Fruit fly (Drosophila melanogaster) whole organism, embryonic: ENCODE measurements around the gene His3.3B.

Experiments used
- Antp ChIP-seq: fragments of 200-800 bp; sonication (Bioruptor generic); optimal IDR thresholded peaks from 3 replicates; lab custom pipeline; 2016; ENCODE audit warnings: missing biosample characterization, missing genetic modification characterization
- Blimp-1 ChIP-seq: fragments of 200-800 bp; sonication (Bioruptor generic); optimal IDR thresholded peaks from 3 replicates; lab custom pipeline; 2018; ENCODE audit warnings: missing biosample characterization, missing genetic modification characterization, mild to moderate bottlenecking, moderate library complexity, missing genetic modification reagents
- C15 ChIP-seq: fragments of 200-800 bp; sonication (Bioruptor generic); IDR thresholded peaks from 3 replicates; pipeline ENCODE4 v1.3.6; 2022; ENCODE audit warnings: missing biosample characterization, missing genetic modification characterization
- CG10209 ChIP-seq: fragments of 200-800 bp; sonication (Bioruptor generic); optimal IDR thresholded peaks from 3 replicates; lab custom pipeline; 2017; ENCODE audit warnings: missing biosample characterization, mild to moderate bottlenecking, missing genetic modification characterization, missing genetic modification reagents
- CG10654 ChIP-seq: fragments of 200-800 bp; sonication (Bioruptor generic); optimal IDR thresholded peaks from 2 replicates; lab custom pipeline; 2016; ENCODE audit warnings: missing biosample characterization, missing genetic modification characterization
- CG11247 ChIP-seq: fragments of 200-800 bp; sonication (Bioruptor generic); IDR thresholded peaks from 2 replicates; pipeline ENCODE4 v1.3.6; 2022; ENCODE audit warnings: missing biosample characterization, missing genetic modification characterization
- CG12104 ChIP-seq: fragments of 200-800 bp; sonication (Bioruptor generic); optimal IDR thresholded peaks from 3 replicates; lab custom pipeline; 2016; ENCODE audit warnings: missing biosample characterization, missing genetic modification characterization
- CG12219 ChIP-seq: fragments of 200-800 bp; sonication (Bioruptor generic); optimal IDR thresholded peaks from 3 replicates; lab custom pipeline; 2018; ENCODE audit warnings: missing biosample characterization, mild to moderate bottlenecking, missing genetic modification characterization
- CG12659 ChIP-seq: fragments of 200-800 bp; sonication (Bioruptor generic); optimal IDR thresholded peaks from 3 replicates; lab custom pipeline; 2017; ENCODE audit warnings: mild to moderate bottlenecking, missing biosample characterization, missing genetic modification reagents, missing genetic modification characterization
- CG13894 ChIP-seq: fragments of 200-800 bp; sonication (Bioruptor generic); optimal IDR thresholded peaks from 3 replicates; lab custom pipeline; 2018; ENCODE audit warnings: missing biosample characterization, mild to moderate bottlenecking, missing genetic modification characterization, moderate library complexity
- CG14014 ChIP-seq: fragments of 200-800 bp; sonication (Bioruptor generic); IDR thresholded peaks from 2 replicates; pipeline ENCODE4 v1.3.6; 2022; ENCODE audit warnings: missing biosample characterization, missing genetic modification characterization
- CG2129 ChIP-seq: fragments of 200-800 bp; sonication (Bioruptor generic); IDR thresholded peaks from 2 replicates; pipeline ENCODE4 v1.3.6; 2022; ENCODE audit warnings: missing biosample characterization, missing genetic modification characterization; ENCODE audit not compliant: partially characterized antibody
- CG2678 ChIP-seq: fragments of 200-800 bp; sonication (Bioruptor generic); optimal IDR thresholded peaks from 3 replicates; lab custom pipeline; 2019; ENCODE audit warnings: missing biosample characterization, mild to moderate bottlenecking, missing genetic modification characterization, moderate library complexity
- CG4360 ChIP-seq: fragments of 200-800 bp; sonication (Bioruptor generic); IDR thresholded peaks from 2 replicates; pipeline ENCODE4 v1.3.6; 2022; ENCODE audit warnings: missing biosample characterization, missing genetic modification characterization
- CG4820 ChIP-seq: fragments of 200-800 bp; sonication (Bioruptor generic); optimal IDR thresholded peaks from 3 replicates; lab custom pipeline; 2016; ENCODE audit warnings: missing biosample characterization, missing genetic modification characterization
- CG7786 ChIP-seq: fragments of 200-800 bp; sonication (Bioruptor generic); optimal IDR thresholded peaks from 2 replicates; lab custom pipeline; 2016; ENCODE audit warnings: missing biosample characterization, missing genetic modification characterization
- CG8388 ChIP-seq: fragments of 200-800 bp; sonication (Bioruptor generic); optimal IDR thresholded peaks from 2 replicates; lab custom pipeline; 2019; ENCODE audit warnings: missing biosample characterization, mild to moderate bottlenecking, missing genetic modification characterization, moderate library complexity
- Dip3 ChIP-seq: fragments of 200-800 bp; sonication (Bioruptor generic); optimal IDR thresholded peaks from 3 replicates; lab custom pipeline; 2016; ENCODE audit warnings: missing biosample characterization, missing genetic modification characterization
- Elba2 ChIP-seq: fragments of 200-800 bp; sonication (Bioruptor generic); optimal IDR thresholded peaks from 3 replicates; lab custom pipeline; 2016; ENCODE audit warnings: missing biosample characterization, missing genetic modification characterization
- Hmr ChIP-seq: fragments of 200-800 bp; sonication (Bioruptor generic); optimal IDR thresholded peaks from 3 replicates; lab custom pipeline; 2017; ENCODE audit warnings: mild to moderate bottlenecking, missing biosample characterization, missing genetic modification reagents, missing genetic modification characterization
- MESR4 ChIP-seq: fragments of 200-800 bp; sonication (Bioruptor generic); optimal IDR thresholded peaks from 2 replicates; lab custom pipeline; 2018; ENCODE audit warnings: missing biosample characterization, mild to moderate bottlenecking, missing genetic modification characterization, moderate library complexity
- Med ChIP-seq: fragments of 200-800 bp; sonication (Bioruptor generic); peaks from one replicate; lab custom pipeline; 2016; ENCODE audit warnings: missing biosample characterization, missing genetic modification characterization, mild to moderate bottlenecking, inconsistent platforms, moderate library complexity
- Optix ChIP-seq: fragments of 200-800 bp; sonication (Bioruptor generic); IDR thresholded peaks from 3 replicates; pipeline ENCODE4 v1.3.6; 2022; ENCODE audit warnings: missing biosample characterization, missing genetic modification characterization
- Side ChIP-seq: fragments of 200-800 bp; sonication (Bioruptor generic); optimal IDR thresholded peaks from 2 replicates; lab custom pipeline; 2016; ENCODE audit warnings: missing biosample characterization, missing genetic modification characterization
- Sry-δ ChIP-seq: fragments of 200-800 bp; sonication (Bioruptor generic); optimal IDR thresholded peaks from 2 replicates; lab custom pipeline; 2016; ENCODE audit warnings: missing biosample characterization, missing genetic modification characterization
- Ssrp ChIP-seq: fragments of 200-800 bp; sonication (Bioruptor generic); optimal IDR thresholded peaks from 2 replicates; lab custom pipeline; 2018; ENCODE audit warnings: missing biosample characterization, mild to moderate bottlenecking, missing genetic modification characterization, moderate library complexity
- Trl ChIP-seq, 3 experiments: fragments of >200 bp in 2 of 3; fragments of 200-800 bp in 1 of 3; sonication (Bioruptor generic) in 1 of 3; optimal IDR thresholded peaks; 2 replicates in 1 of 3; 3 replicates in 2 of 3; lab custom pipeline; 2016 to 2017; ENCODE audit warnings: missing biosample characterization in 1 of 3, missing genetic modification characterization in 1 of 3
- al ChIP-seq: fragments of 200-800 bp; sonication (Bioruptor generic); IDR thresholded peaks from 2 replicates; pipeline ENCODE4 v1.3.6; 2022; ENCODE audit warnings: missing biosample characterization, missing genetic modification characterization
- ase ChIP-seq: fragments of 200-800 bp; sonication (Bioruptor generic); IDR thresholded peaks from 3 replicates; pipeline ENCODE4 v1.3.6; 2022; ENCODE audit warnings: missing biosample characterization, missing genetic modification characterization
- ash1 ChIP-seq: fragments of 200-800 bp; sonication (Bioruptor generic); optimal IDR thresholded peaks from 2 replicates; lab custom pipeline; 2018; ENCODE audit warnings: missing biosample characterization, mild to moderate bottlenecking, missing genetic modification characterization
- crol ChIP-seq: fragments of 200-800 bp; sonication (Bioruptor generic); IDR thresholded peaks from 2 replicates; pipeline ENCODE4 v1.3.6; 2022; ENCODE audit warnings: missing biosample characterization, missing genetic modification characterization
- cwo ChIP-seq: fragments of 200-800 bp; sonication (Bioruptor generic); optimal IDR thresholded peaks from 3 replicates; lab custom pipeline; 2017; ENCODE audit warnings: missing biosample characterization, missing genetic modification characterization, mild to moderate bottlenecking, moderate library complexity, missing genetic modification reagents
- da ChIP-seq: fragments of 200-800 bp; sonication (Bioruptor generic); optimal IDR thresholded peaks from 2 replicates; lab custom pipeline; 2016; ENCODE audit warnings: missing biosample characterization, missing genetic modification characterization
- danr ChIP-seq: fragments of 200-800 bp; sonication (Bioruptor generic); IDR thresholded peaks from 2 replicates; pipeline ENCODE4 v1.3.6; 2022; ENCODE audit warnings: missing biosample characterization, missing genetic modification characterization
- fd64A ChIP-seq: fragments of 200-800 bp; sonication (Bioruptor generic); optimal IDR thresholded peaks from 3 replicates; lab custom pipeline; 2018; ENCODE audit warnings: missing biosample characterization, mild to moderate bottlenecking, missing genetic modification characterization
- gfzf ChIP-seq: fragments of 200-800 bp; sonication (Bioruptor generic); optimal IDR thresholded peaks from 2 replicates; lab custom pipeline; 2016; ENCODE audit warnings: missing biosample characterization, mild to moderate bottlenecking, missing genetic modification characterization, moderate library complexity
- hbn ChIP-seq: fragments of 200-800 bp; sonication (Bioruptor generic); IDR thresholded peaks from 2 replicates; pipeline ENCODE4 v1.3.6; 2022; ENCODE audit warnings: missing biosample characterization, missing genetic modification characterization; ENCODE audit not compliant: partially characterized antibody
- lbe ChIP-seq: fragments of 200-800 bp; sonication (Bioruptor generic); optimal IDR thresholded peaks from 2 replicates; lab custom pipeline; 2016; ENCODE audit warnings: missing biosample characterization, mild to moderate bottlenecking, missing genetic modification characterization
- lmd ChIP-seq: fragments of 200-800 bp; sonication (Bioruptor generic); IDR thresholded peaks from 2 replicates; pipeline ENCODE4 v1.3.6; 2022; ENCODE audit warnings: missing biosample characterization, missing genetic modification characterization
- luna ChIP-seq: fragments of 200-800 bp; sonication (Bioruptor generic); optimal IDR thresholded peaks from 2 replicates; lab custom pipeline; 2016; ENCODE audit warnings: missing biosample characterization, missing genetic modification characterization
- mld ChIP-seq: fragments of 200-800 bp; sonication (Bioruptor generic); IDR thresholded peaks from 3 replicates; pipeline ENCODE4 v1.3.6; 2022; ENCODE audit warnings: missing biosample characterization, missing genetic modification characterization; ENCODE audit not compliant: partially characterized antibody
- otp ChIP-seq: fragments of 200-800 bp; sonication (Bioruptor generic); IDR thresholded peaks from 3 replicates; pipeline ENCODE4, ENCODE4 v1.3.6; 2022; ENCODE audit warnings: missing biosample characterization, missing genetic modification characterization
- pfk ChIP-seq: fragments of 200-800 bp; sonication (Bioruptor generic); optimal IDR thresholded peaks from 2 replicates; lab custom pipeline; 2018; ENCODE audit warnings: missing biosample characterization, mild to moderate bottlenecking, missing genetic modification characterization, moderate library complexity
- psq ChIP-seq: fragments of 200-800 bp; sonication (Bioruptor generic); optimal IDR thresholded peaks from 2 replicates; lab custom pipeline; 2017; ENCODE audit warnings: missing biosample characterization, missing genetic modification characterization
- pzg ChIP-seq: fragments of 200-800 bp; sonication (Bioruptor generic); optimal IDR thresholded peaks from 3 replicates; lab custom pipeline; 2018; ENCODE audit warnings: missing biosample characterization, mild to moderate bottlenecking, missing genetic modification characterization, moderate library complexity
- slbo ChIP-seq: fragments of 200-800 bp; sonication (Bioruptor generic); IDR thresholded peaks from 2 replicates; pipeline ENCODE4 v1.3.6; 2022; ENCODE audit warnings: missing biosample characterization, missing genetic modification characterization
- sqz ChIP-seq: fragments of 200-800 bp; sonication (Bioruptor generic); optimal IDR thresholded peaks from 3 replicates; lab custom pipeline; 2018; ENCODE audit warnings: missing biosample characterization, mild to moderate bottlenecking, missing genetic modification characterization
- sug ChIP-seq: fragments of 200-800 bp; optimal IDR thresholded peaks from 2 replicates; lab custom pipeline; 2019; ENCODE audit warnings: missing biosample characterization, mild to moderate bottlenecking, missing genetic modification characterization, moderate library complexity
- tna ChIP-seq: fragments of 200-800 bp; sonication (Bioruptor generic); IDR thresholded peaks from 2 replicates; pipeline ENCODE4 v1.3.6; 2022; ENCODE audit warnings: missing biosample characterization, missing genetic modification characterization; ENCODE audit not compliant: partially characterized antibody
- tup ChIP-seq: fragments of 200-800 bp; sonication (Bioruptor generic); optimal IDR thresholded peaks from 2 replicates; lab custom pipeline; 2016; ENCODE audit warnings: missing biosample characterization, mild to moderate bottlenecking, missing genetic modification characterization, moderate library complexity

The His3.3B gene

dm6 chrX:9148989-9149522 lies 7.4 kb downstream of the His3.3B start, which contains the start of the genes fh and Bap111 (continued):
- no peak for TF ChIP-seq cwo (GFP tag; lab: Kevin White, UChicago)
- no peak for TF ChIP-seq Dip3 (GFP tag; lab: Kevin White, UChicago)
- no peak for TF ChIP-seq C15 (GFP tag; lab: Robert Waterston, UW)
- peak; percentile 23 for TF ChIP-seq Sry-δ (GFP tag; lab: Kevin White, UChicago)
- TF ChIP-seq hbn (GFP tag; lab: Robert Waterston, UW), result no peak
- TF ChIP-seq CG10654, result no peak
- TF ChIP-seq sqz (GFP tag; lab: Kevin White, UChicago), result no peak
- TF ChIP-seq ash1 (GFP tag; lab: Kevin White, UChicago), result no peak
- TF ChIP-seq ase (GFP tag; lab: Robert Waterston, UW), result no peak
- TF ChIP-seq tup (GFP tag; lab: Kevin White, UChicago), result no peak
- no peak for TF ChIP-seq CG2129 (GFP tag; lab: Robert Waterston, UW)
- no peak for TF ChIP-seq crol (GFP tag; lab: Robert Waterston, UW)
- TF ChIP-seq Ssrp (tag; lab: Kevin White, UChicago), result no peak
- peak; percentile 48 for TF ChIP-seq pzg
- no peak for TF ChIP-seq CG10209 (GFP tag; lab: Kevin White, UChicago)
- no peak for TF ChIP-seq CG8388 (GFP tag; lab: Kevin White, UChicago)
- no peak for TF ChIP-seq luna (GFP tag; lab: Kevin White, UChicago)
- TF ChIP-seq CG4360, result no peak
- TF ChIP-seq Side, result no peak
- no peak for TF ChIP-seq al (GFP tag; lab: Robert Waterston, UW)
- no peak for TF ChIP-seq lmd (GFP tag; lab: Robert Waterston, UW)
- no peak for TF ChIP-seq Elba2 (GFP tag; lab: Kevin White, UChicago)
- TF ChIP-seq psq, result no peak
- no peak for TF ChIP-seq CG12219
- no peak for TF ChIP-seq CG13894 (tag; lab: Kevin White, UChicago)
- no peak for TF ChIP-seq danr (GFP tag; lab: Robert Waterston, UW)
- TF ChIP-seq Antp (GFP tag; lab: Kevin White, UChicago), result no peak
- TF ChIP-seq lbe (GFP tag; lab: Kevin White, UChicago), result no peak
- no peak for TF ChIP-seq Optix (GFP tag; lab: Robert Waterston, UW)
- no peak for TF ChIP-seq CG11247 (GFP tag; lab: Robert Waterston, UW)
- TF ChIP-seq CG12104 (GFP tag; lab: Kevin White, UChicago), result no peak
- no peak for TF ChIP-seq fd64A (GFP tag; lab: Kevin White, UChicago)
- TF ChIP-seq CG7786 (GFP tag; lab: Kevin White, UChicago), result no peak
- TF ChIP-seq da (GFP tag; lab: Kevin White, UChicago), result no peak
- no peak for TF ChIP-seq otp (GFP tag; lab: Robert Waterston, UW)
- TF ChIP-seq mld, result no peak
- no peak for TF ChIP-seq Blimp-1 (GFP tag; lab: Kevin White, UChicago)
- TF ChIP-seq CG12659 (GFP tag; lab: Kevin White, UChicago), result peak; percentile 64
- TF ChIP-seq Med (GFP tag; lab: Kevin White, UChicago), result peak; percentile 54
- peak; percentile 7 for TF ChIP-seq sug
- TF ChIP-seq gfzf (GFP tag; lab: Kevin White, UChicago), result peak; percentile 85
- TF ChIP-seq slbo (GFP tag; lab: Robert Waterston, UW), result no peak
- no peak for TF ChIP-seq Trl (optimal IDR thresholded peaks at IDR 0.05; lab: Kevin White, UChicago)
- TF ChIP-seq Trl (GFP tag; optimal IDR thresholded peaks at IDR 0.05; lab: Kevin White, UChicago), result no peak
- no peak for TF ChIP-seq pfk (GFP tag; lab: Kevin White, UChicago)
- no peak for TF ChIP-seq CG4820 (GFP tag; lab: Kevin White, UChicago)
- TF ChIP-seq CG2678, result no peak
- no peak for TF ChIP-seq tna
- peak; percentile 72 for TF ChIP-seq MESR4
- TF ChIP-seq CG14014 (GFP tag; lab: Robert Waterston, UW), result no peak
- TF ChIP-seq Hmr (GFP tag; lab: Kevin White, UChicago), result no peak
